Worm (Caenorhabditis elegans): Measurements from ENCODE around the gene T11G6.4.

DNA sequence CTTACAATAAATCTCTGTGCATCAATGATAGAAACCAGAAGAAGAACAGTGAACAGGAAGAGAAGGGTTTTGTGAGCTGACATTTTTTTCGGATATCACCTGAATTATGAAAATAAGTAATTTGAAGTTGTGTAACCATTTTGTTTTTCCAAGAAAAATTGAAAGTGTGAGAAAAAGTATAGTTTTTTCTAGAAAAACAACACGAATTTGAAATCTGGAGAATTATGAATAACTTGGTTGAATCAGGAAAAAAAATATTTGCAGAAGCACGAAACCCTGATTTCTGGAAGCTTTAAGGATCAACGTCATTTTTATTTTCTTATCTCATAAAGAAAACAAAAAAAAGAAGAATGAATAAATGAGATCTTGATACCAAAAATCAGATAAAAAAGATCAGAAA, 22.8 kb upstream of the T11G6.4 start, which contains the start of gene F13E9.12:
- no peak for TF ChIP-seq ama-1 (optimal IDR thresholded peaks at IDR 0.05)
- TF ChIP-seq tbx-37 (GFP tag; conservative IDR thresholded peaks at IDR 0.05) = no peak
- TF ChIP-seq sea-1 (GFP tag; conservative IDR thresholded peaks at IDR 0.05) = no peak
- TF ChIP-seq scrt-1 (GFP tag; IDR thresholded peaks at IDR 0.05) = no peak
- no peak for TF ChIP-seq ets-7 (tag; optimal IDR thresholded peaks at IDR 0.05)
- no peak for TF ChIP-seq hmg-4 (GFP tag; optimal IDR thresholded peaks at IDR 0.05)
- no peak for TF ChIP-seq hnd-1 (tag; optimal IDR thresholded peaks at IDR 0.05)
- no peak for TF ChIP-seq hmbx-1 (tag; optimal IDR thresholded peaks at IDR 0.05)
- TF ChIP-seq flt-1 (GFP tag; IDR thresholded peaks at IDR 0.05) = no peak
- no peak for TF ChIP-seq tra-4 (tag; optimal IDR thresholded peaks at IDR 0.05)
- no peak for TF ChIP-seq tbx-11 (GFP tag; IDR thresholded peaks at IDR 0.05)
- no peak for TF ChIP-seq B0310.2 (tag; optimal IDR thresholded peaks at IDR 0.05)
- no peak for TF ChIP-seq ceh-36 (tag; optimal IDR thresholded peaks at IDR 0.05)
